Fruit fly (Drosophila melanogaster): Measurements from ENCODE around the gene Pax.

DNA sequence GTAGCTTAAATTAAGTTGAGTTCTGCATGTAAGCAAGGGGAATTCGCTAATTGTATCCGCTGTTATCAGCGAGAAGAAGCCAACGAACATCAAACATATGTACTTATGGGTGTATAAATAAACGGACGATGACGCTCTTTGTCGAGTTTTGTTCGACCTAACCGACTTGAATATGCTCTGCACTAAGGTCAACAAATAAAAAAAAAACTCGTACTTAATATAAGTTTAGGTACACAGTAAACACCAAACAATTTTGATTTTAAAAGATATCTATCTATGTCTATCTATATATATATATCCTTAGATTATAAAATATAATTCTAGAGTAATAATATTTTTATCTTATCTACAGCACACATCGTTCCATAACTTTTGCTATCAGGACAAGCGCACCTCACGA lies 61.8 kb downstream of the Pax start:
- no peak for TF ChIP-seq CTCF (optimal IDR thresholded peaks at IDR 0.05)
- no peak for TF ChIP-seq CG8478 (optimal IDR thresholded peaks at IDR 0.05)
